Fruit fly (Drosophila melanogaster): ENCODE measurements around the gene mad2.

DNA sequence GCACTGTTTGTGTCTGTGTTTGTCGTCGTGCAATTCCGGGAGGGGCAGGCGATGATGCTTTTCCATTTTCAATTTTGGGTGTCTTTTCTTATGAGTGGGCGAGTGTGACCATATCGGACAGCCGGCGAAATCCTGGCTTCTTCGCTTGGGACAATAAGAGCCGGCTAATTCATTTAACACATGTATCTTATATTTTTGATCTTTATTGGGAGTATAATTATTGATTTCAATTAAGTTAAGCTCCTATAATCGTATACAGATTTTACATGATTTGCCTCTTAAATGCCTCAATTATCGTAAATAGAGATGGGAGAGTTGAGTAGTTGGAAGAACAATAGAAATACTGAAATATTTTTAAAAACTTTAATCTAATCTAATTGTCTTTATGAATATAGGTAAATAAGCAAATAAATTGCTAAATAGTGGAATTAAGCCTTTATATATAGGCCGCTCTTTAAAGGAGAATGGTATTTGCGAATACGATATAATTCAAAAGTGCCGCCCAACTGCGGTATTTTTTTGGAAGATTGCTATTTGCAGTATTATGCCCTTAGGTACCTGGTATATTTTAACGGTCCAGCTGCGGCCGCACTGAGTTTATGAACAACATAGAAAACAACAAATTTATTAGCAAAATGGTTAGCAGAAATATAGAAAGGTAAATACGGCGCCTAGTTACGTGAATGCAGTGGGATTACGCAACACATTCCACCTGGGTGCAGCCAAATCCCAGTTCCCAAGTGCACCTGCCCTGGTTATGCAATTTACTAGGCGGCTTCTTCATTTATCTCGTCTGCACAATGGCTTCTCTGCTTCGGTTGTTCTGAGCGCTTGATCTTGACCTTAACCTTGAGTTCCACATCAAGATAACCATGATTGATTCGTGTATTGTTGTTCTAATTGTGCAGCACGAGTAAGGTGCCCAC, 33.2 kb downstream of the mad2 start, which contains the start of the genes Myt1, PGRP-LD and Pmi:
- TF ChIP-seq CG8478 (optimal IDR thresholded peaks at IDR 0.05), result no peak
- TF ChIP-seq pan (optimal IDR thresholded peaks at IDR 0.05), result no peak
- TF ChIP-seq psq (optimal IDR thresholded peaks at IDR 0.05), result no peak
- TF ChIP-seq usp (GFP tag; optimal IDR thresholded peaks at IDR 0.05), result no peak
- TF ChIP-seq Dll (optimal IDR thresholded peaks at IDR 0.05), result no peak
- no peak for TF ChIP-seq EcR (GFP tag; optimal IDR thresholded peaks at IDR 0.05)
